Worm (Caenorhabditis elegans): ENCODE measurements around the gene F49C12.1.

F49C12.1 gene

ce11 chrIV:9269796-9270195, 26.4 kb downstream of the F49C12.1 start, which contains the start of gene flh-3:
flh-3 (plus strand) TSS chrIV:9270096.
- TF ChIP-seq ztf-23 (GFP tag; IDR thresholded peaks at IDR 0.05) (no peak), med-1 (GFP tag; optimal IDR thresholded peaks at IDR 0.05; ENCODE audit: insufficient read depth) (no peak), T22C8.4 (GFP tag; IDR thresholded peaks at IDR 0.05) (no peak), flt-1 (GFP tag; IDR thresholded peaks at IDR 0.05) (no peak), ref-1 (GFP tag; conservative IDR thresholded peaks at IDR 0.05) (no peak), tab-1 (GFP tag; IDR thresholded peaks at IDR 0.05) (no peak)

- no peak for TF ChIP-seq klf-2 (GFP tag; conservative IDR thresholded peaks at IDR 0.05)
- peak; percentile 66; the same call in 1 of the 2 replicates for TF ChIP-seq flt-1 (GFP tag; IDR thresholded peaks at IDR 0.05)
- peak; percentile 68; the same call in 1 of the 2 replicates for TF ChIP-seq tab-1 (GFP tag; IDR thresholded peaks at IDR 0.05)
These were observed 27.2 kb downstream of the F49C12.1 start for ce11 chrIV:9268916-9269315.

- TF ChIP-seq ztf-29 (GFP tag; IDR thresholded peaks at IDR 0.05), result no peak
- no peak for TF ChIP-seq tab-1 (GFP tag; IDR thresholded peaks at IDR 0.05)
- no peak for TF ChIP-seq med-1 (GFP tag; optimal IDR thresholded peaks at IDR 0.05; ENCODE audit: insufficient read depth)
- TF ChIP-seq klf-2 (GFP tag; conservative IDR thresholded peaks at IDR 0.05), result no peak
- no peak for TF ChIP-seq T22C8.4 (GFP tag; IDR thresholded peaks at IDR 0.05)
- no peak for TF ChIP-seq ref-1 (GFP tag; conservative IDR thresholded peaks at IDR 0.05)
- TF ChIP-seq cog-1 (tag; optimal IDR thresholded peaks at IDR 0.05), result no peak
- TF ChIP-seq ztf-23 (GFP tag; IDR thresholded peaks at IDR 0.05), result no peak
- TF ChIP-seq flt-1 (GFP tag; IDR thresholded peaks at IDR 0.05), result no peak
These were observed 28.6 kb downstream of the F49C12.1 start for ce11 chrIV:9267581-9267980.

ce11 chrIV:9266464-9266863, 29.7 kb downstream of the F49C12.1 start, which contains the start of gene Y11D7A.19:
Y11D7A.19 (minus strand) TSS chrIV:9266564.
- no peak for TF ChIP-seq flt-1 (GFP tag; IDR thresholded peaks at IDR 0.05)
- no peak for TF ChIP-seq ref-1 (GFP tag; conservative IDR thresholded peaks at IDR 0.05)

- TF ChIP-seq tab-1 (GFP tag; IDR thresholded peaks at IDR 0.05) (no peak), klf-2 (GFP tag; conservative IDR thresholded peaks at IDR 0.05) (no peak), ztf-29 (GFP tag; IDR thresholded peaks at IDR 0.05) (no peak), T22C8.4 (GFP tag; IDR thresholded peaks at IDR 0.05) (no peak), cog-1 (tag; optimal IDR thresholded peaks at IDR 0.05) (no peak), ref-1 (GFP tag; conservative IDR thresholded peaks at IDR 0.05) (no peak), med-1 (GFP tag; optimal IDR thresholded peaks at IDR 0.05; ENCODE audit: insufficient read depth) (no peak), ztf-23 (GFP tag; IDR thresholded peaks at IDR 0.05) (no peak), flt-1 (GFP tag; IDR thresholded peaks at IDR 0.05) (no peak)
These were observed 31.6 kb downstream of the F49C12.1 start for ce11 chrIV:9264513-9264912.

- TF ChIP-seq tab-1 (GFP tag; IDR thresholded peaks at IDR 0.05) (peak; percentile 63; the same call in 1 of the 2 replicates), T22C8.4 (GFP tag; IDR thresholded peaks at IDR 0.05) (no peak), flt-1 (GFP tag; IDR thresholded peaks at IDR 0.05) (peak; percentile 76)
These were observed 32.3 kb downstream of the F49C12.1 start, which contains the start of gene flh-1 for ce11 chrIV:9263812-9264320. flh-1 (minus strand) TSS chrIV:9264270.

ce11 chrIV:9262295-9262694, 33.9 kb downstream of the F49C12.1 start:
- no peak for TF ChIP-seq klf-2 (GFP tag; conservative IDR thresholded peaks at IDR 0.05)
- TF ChIP-seq med-1 (GFP tag; optimal IDR thresholded peaks at IDR 0.05; ENCODE audit: insufficient read depth), result no peak
- no peak for TF ChIP-seq ztf-29 (GFP tag; IDR thresholded peaks at IDR 0.05)
- no peak for TF ChIP-seq T22C8.4 (GFP tag; IDR thresholded peaks at IDR 0.05)
- no peak for TF ChIP-seq ref-1 (GFP tag; conservative IDR thresholded peaks at IDR 0.05)
- no peak for TF ChIP-seq flt-1 (GFP tag; IDR thresholded peaks at IDR 0.05)
- TF ChIP-seq ztf-23 (GFP tag; IDR thresholded peaks at IDR 0.05), result no peak
- TF ChIP-seq tab-1 (GFP tag; IDR thresholded peaks at IDR 0.05), result no peak
- no peak for TF ChIP-seq cog-1 (tag; optimal IDR thresholded peaks at IDR 0.05)

- no peak for TF ChIP-seq klf-2 (GFP tag; conservative IDR thresholded peaks at IDR 0.05)
- TF ChIP-seq ztf-29 (GFP tag; IDR thresholded peaks at IDR 0.05), result no peak
- no peak for TF ChIP-seq med-1 (GFP tag; optimal IDR thresholded peaks at IDR 0.05; ENCODE audit: insufficient read depth)
- no peak for TF ChIP-seq tab-1 (GFP tag; IDR thresholded peaks at IDR 0.05)
- no peak for TF ChIP-seq flt-1 (GFP tag; IDR thresholded peaks at IDR 0.05)
These were observed 34.5 kb downstream of the F49C12.1 start, which contains the start of gene col-120 for ce11 chrIV:9261687-9262086. col-120 (minus strand) TSS chrIV:9261787.

ce11 chrIV:9260826-9261225, 35.3 kb downstream of the F49C12.1 start:
- TF ChIP-seq T22C8.4 (GFP tag; IDR thresholded peaks at IDR 0.05) (no peak), ztf-23 (GFP tag; IDR thresholded peaks at IDR 0.05) (no peak), tab-1 (GFP tag; IDR thresholded peaks at IDR 0.05) (no peak), klf-2 (GFP tag; conservative IDR thresholded peaks at IDR 0.05) (no peak)

- TF ChIP-seq tab-1 (GFP tag; IDR thresholded peaks at IDR 0.05) (no peak), ztf-23 (GFP tag; IDR thresholded peaks at IDR 0.05) (no peak), ref-1 (GFP tag; conservative IDR thresholded peaks at IDR 0.05) (no peak), flt-1 (GFP tag; IDR thresholded peaks at IDR 0.05) (no peak), T22C8.4 (GFP tag; IDR thresholded peaks at IDR 0.05) (no peak), cog-1 (tag; optimal IDR thresholded peaks at IDR 0.05) (no peak), ztf-29 (GFP tag; IDR thresholded peaks at IDR 0.05) (no peak), klf-2 (GFP tag; conservative IDR thresholded peaks at IDR 0.05) (no peak), med-1 (GFP tag; optimal IDR thresholded peaks at IDR 0.05; ENCODE audit: insufficient read depth) (no peak)
These were observed 35.8 kb downstream of the F49C12.1 start for ce11 chrIV:9260334-9260733.

ce11 chrIV:9259687-9260086, 36.5 kb downstream of the F49C12.1 start, which contains the start of gene Y11D7A.10:
Y11D7A.10 (minus strand) TSS chrIV:9259768.
- TF ChIP-seq cog-1 (tag; optimal IDR thresholded peaks at IDR 0.05) (no peak), T22C8.4 (GFP tag; IDR thresholded peaks at IDR 0.05) (no peak)
